Fruit fly (Drosophila melanogaster): ENCODE measurements around the gene MTA1-like.

The MTA1-like gene

dm6 chr3R:5659829-5660197 is 11.3 kb upstream of the MTA1-like start, which contains the start of gene CG2182 (continued):
- TF ChIP-seq ems (GFP tag; optimal IDR thresholded peaks at IDR 0.05) (no peak), Sox100B (GFP tag; optimal IDR thresholded peaks at IDR 0.05) (no peak), CG14050 (GFP tag; IDR thresholded peaks at IDR 0.05) (no peak), CG11560 (tag; IDR thresholded peaks at IDR 0.05) (no peak), pzg (GFP tag; optimal IDR thresholded peaks at IDR 0.05) (peak; percentile 39), Nf-YC (tag; optimal IDR thresholded peaks at IDR 0.05) (no peak), nerfin-1 (tag; optimal IDR thresholded peaks at IDR 0.05) (no peak), CG12236 (GFP tag; optimal IDR thresholded peaks at IDR 0.05) (no peak), Nf-YB (GFP tag; optimal IDR thresholded peaks at IDR 0.05) (no peak), CG11695 (GFP tag; IDR thresholded peaks at IDR 0.05) (no peak), chif (GFP tag; optimal IDR thresholded peaks at IDR 0.05) (no peak), CG17612 (GFP tag; IDR thresholded peaks at IDR 0.05) (no peak), hkb (optimal IDR thresholded peaks at IDR 0.05) (no peak), hkb (GFP tag; IDR thresholded peaks at IDR 0.05) (no peak), CG31365 (tag; optimal IDR thresholded peaks at IDR 0.05) (no peak), tll (GFP tag; optimal IDR thresholded peaks at IDR 0.05) (no peak), ara (GFP tag; IDR thresholded peaks at IDR 0.05) (no peak), CG4730 (GFP tag; IDR thresholded peaks at IDR 0.05) (no peak), dimm (GFP tag; IDR thresholded peaks at IDR 0.05) (no peak), CG34422 (GFP tag; IDR thresholded peaks at IDR 0.05) (no peak), CG8290 (GFP tag; optimal IDR thresholded peaks at IDR 0.05) (no peak), CG8290 (tag; optimal IDR thresholded peaks at IDR 0.05) (peak; percentile 48 to 50), CG32532 (GFP tag; IDR thresholded peaks at IDR 0.05) (no peak), Dek (tag; optimal IDR thresholded peaks at IDR 0.05) (no peak), Taf1 (GFP tag; IDR thresholded peaks at IDR 0.05) (no peak), CG7357 (GFP tag; IDR thresholded peaks at IDR 0.05) (no peak), fu2 (GFP tag; optimal IDR thresholded peaks at IDR 0.05) (no peak), chinmo (GFP tag; IDR thresholded peaks at IDR 0.05; ENCODE audit: partially characterized antibody) (peak; percentile 6; the same call in 1 of the 4 replicates), Bteb2 (GFP tag; optimal IDR thresholded peaks at IDR 0.05) (no peak), Hmx (GFP tag; optimal IDR thresholded peaks at IDR 0.05) (no peak), CG4328 (GFP tag; optimal IDR thresholded peaks at IDR 0.05) (no peak), CG42726 (GFP tag; IDR thresholded peaks at IDR 0.05; ENCODE audit: partially characterized antibody) (peak; percentile 80), Scr (GFP tag; IDR thresholded peaks at IDR 0.05; ENCODE audit: partially characterized antibody) (no peak), insv (GFP tag; optimal IDR thresholded peaks at IDR 0.05) (no peak), her (GFP tag; optimal IDR thresholded peaks at IDR 0.05) (no peak), Ada2b (GFP tag; IDR thresholded peaks at IDR 0.05) (no peak), NK7.1 (GFP tag; optimal IDR thresholded peaks at IDR 0.05) (no peak), Hey (tag; optimal IDR thresholded peaks at IDR 0.05) (no peak), sens-2 (GFP tag; IDR thresholded peaks at IDR 0.05) (no peak), seq (GFP tag; IDR thresholded peaks at IDR 0.05) (no peak), lola (GFP tag; optimal IDR thresholded peaks at IDR 0.05) (no peak), Atf3 (GFP tag; optimal IDR thresholded peaks at IDR 0.05) (no peak), HLH54F (GFP tag; optimal IDR thresholded peaks at IDR 0.05) (no peak), wdn (GFP tag; IDR thresholded peaks at IDR 0.05) (no peak), Trl (optimal IDR thresholded peaks at IDR 0.05) (no peak), Trl (GFP tag; optimal IDR thresholded peaks at IDR 0.05) (no peak), ci (GFP tag; IDR thresholded peaks at IDR 0.05) (no peak), sc (optimal IDR thresholded peaks at IDR 0.05) (no peak), sc (GFP tag; optimal IDR thresholded peaks at IDR 0.05) (no peak), CG6813 (GFP tag; optimal IDR thresholded peaks at IDR 0.05) (no peak), fd3F (GFP tag; optimal IDR thresholded peaks at IDR 0.05) (no peak), CG17328 (GFP tag; IDR thresholded peaks at IDR 0.05) (no peak), Elba2 (GFP tag; optimal IDR thresholded peaks at IDR 0.05) (no peak), Ets65A (GFP tag) (no peak)
